Worm (Caenorhabditis elegans) whole organism, L4/young adult: ENCODE measurements around the gene maoc-1.

ENCODE experiments used
- W03F9.2 ChIP-seq: fragments of 150-350 bp; optimal IDR thresholded peaks from 2 replicates; lab custom pipeline; 2014; ENCODE audit warnings: missing biosample characterization, missing genetic modification characterization
- dao-5 ChIP-seq: sonication (generic microtip); optimal IDR thresholded peaks from 2 replicates; lab custom pipeline; 2016; ENCODE audit warnings: missing genotype, missing genetic modification characterization, moderate library complexity, missing compliant biosample characterization

ce11 chrII:7186117-7186516 lies 10.0 kb upstream of the maoc-1 start:
- no peak for TF ChIP-seq W03F9.2 (tag; lab: Kevin White, UChicago)
- no peak for TF ChIP-seq dao-5 (tag; lab: Kevin White, UChicago)
